Worm (Caenorhabditis elegans) whole organism, L2 larva: ENCODE data around the gene D2096.10.

Experiments used
- alr-1 ChIP-seq: fragments of 150-350 bp; optimal IDR thresholded peaks from 2 replicates; lab custom pipeline; 2014; ENCODE audit warnings: missing biosample characterization, missing genetic modification characterization
- ceh-16 ChIP-seq: fragments of 150-350 bp; optimal IDR thresholded peaks from 2 replicates; lab custom pipeline; 2014; ENCODE audit warnings: missing biosample characterization, missing genetic modification characterization
- ceh-82 ChIP-seq: fragments of 150-350 bp; optimal IDR thresholded peaks from 2 replicates; lab custom pipeline; 2014; ENCODE audit warnings: missing biosample characterization, missing genetic modification characterization
- elt-1 ChIP-seq: fragments of 150-350 bp; optimal IDR thresholded peaks from 2 replicates; lab custom pipeline; 2014; ENCODE audit warnings: missing biosample characterization, missing genetic modification characterization
- elt-3 ChIP-seq: sonication (generic microtip); optimal IDR thresholded peaks from 2 replicates; lab custom pipeline; 2017; ENCODE audit warnings: missing biosample characterization, missing genetic modification characterization
- fos-1 ChIP-seq: fragments of 150-350 bp; optimal IDR thresholded peaks from 2 replicates; lab custom pipeline; 2014; ENCODE audit warnings: missing biosample characterization, missing genetic modification characterization
- gmeb-1 ChIP-seq: fragments of 150-350 bp; optimal IDR thresholded peaks from 2 replicates; lab custom pipeline; 2014; ENCODE audit warnings: missing biosample characterization, missing genetic modification characterization
- lin-39 ChIP-seq: fragments of 150-350 bp; optimal IDR thresholded peaks from 2 replicates; lab custom pipeline; 2014; ENCODE audit warnings: missing biosample characterization, missing genetic modification reagents, missing genetic modification characterization
- mbf-1 ChIP-seq: sonication (generic microtip); optimal IDR thresholded peaks from 2 replicates; lab custom pipeline; 2017; ENCODE audit warnings: missing biosample characterization, missing genetic modification characterization
- mdl-1 ChIP-seq, 2 experiments: fragments of 150-350 bp in 1 of 2; sonication (generic microtip) in 1 of 2; optimal IDR thresholded peaks; 2 replicates each; lab custom pipeline; 2017; ENCODE audit warnings: missing biosample characterization in 2 of 2, missing genetic modification characterization in 2 of 2
- nhr-10 ChIP-seq: sonication (generic microtip); optimal IDR thresholded peaks from 2 replicates; lab custom pipeline; 2017; ENCODE audit warnings: missing biosample characterization, missing genetic modification characterization
- nhr-12 ChIP-seq: fragments of 150-350 bp; optimal IDR thresholded peaks from 2 replicates; lab custom pipeline; 2014; ENCODE audit warnings: missing biosample characterization, missing genetic modification characterization
- nhr-129 ChIP-seq: fragments of 150-350 bp; optimal IDR thresholded peaks from 2 replicates; lab custom pipeline; 2014; ENCODE audit warnings: missing biosample characterization, missing genetic modification characterization
- nhr-21 ChIP-seq: fragments of 150-350 bp; optimal IDR thresholded peaks from 2 replicates; lab custom pipeline; 2014; ENCODE audit warnings: missing biosample characterization, missing genetic modification characterization
- nhr-23 ChIP-seq: fragments of 150-350 bp; optimal IDR thresholded peaks from 2 replicates; lab custom pipeline; 2014; ENCODE audit warnings: missing biosample characterization, missing genetic modification reagents, missing genetic modification characterization
- nhr-77 ChIP-seq: fragments of 150-350 bp; optimal IDR thresholded peaks from 2 replicates; lab custom pipeline; 2014; ENCODE audit warnings: missing biosample characterization, missing genetic modification characterization
- peb-1 ChIP-seq: fragments of 150-350 bp; optimal IDR thresholded peaks from 2 replicates; lab custom pipeline; 2014; ENCODE audit warnings: missing biosample characterization, missing genetic modification characterization
- zag-1 ChIP-seq: fragments of 150-350 bp; optimal IDR thresholded peaks from 2 replicates; lab custom pipeline; 2014; ENCODE audit warnings: missing biosample characterization, missing genetic modification characterization
- ztf-1 ChIP-seq: fragments of 200-800 bp; sonication (Bioruptor generic); conservative IDR thresholded peaks from 2 replicates; pipeline ENCODE4 v1.3.6; 2022; ENCODE audit warnings: missing genetic modification characterization, missing compliant biosample characterization

The D2096.10 gene

ce11 chrIV:8342385-8342784 lies 46.7 kb downstream of the D2096.10 start, which contains the start of gene lgc-5:
lgc-5 (plus strand) TSS chrIV:8342685.
- TF ChIP-seq zag-1 (no peak), ceh-82 (tag; lab: Kevin White, UChicago) (no peak), ceh-16 (tag; lab: Kevin White, UChicago) (no peak), nhr-23 (tag; lab: Kevin White, UChicago) (no peak), ztf-1 (GFP tag; lab: Robert Waterston, UW) (no peak), lin-39 (no peak), alr-1 (tag; lab: Kevin White, UChicago) (no peak), nhr-21 (tag; lab: Kevin White, UChicago) (no peak), peb-1 (tag; lab: Kevin White, UChicago) (no peak), nhr-77 (tag; lab: Kevin White, UChicago) (no peak), nhr-129 (tag; lab: Kevin White, UChicago) (no peak), nhr-10 (tag; lab: Kevin White, UChicago) (no peak), elt-1 (tag; lab: Kevin White, UChicago) (no peak), elt-3 (tag; lab: Kevin White, UChicago) (no peak), mbf-1 (no peak), gmeb-1 (no peak), mdl-1 (tag; optimal IDR thresholded peaks at IDR 0.05; lab: Kevin White, UChicago) (no peak), nhr-12 (tag; lab: Kevin White, UChicago) (no peak)

DNA sequence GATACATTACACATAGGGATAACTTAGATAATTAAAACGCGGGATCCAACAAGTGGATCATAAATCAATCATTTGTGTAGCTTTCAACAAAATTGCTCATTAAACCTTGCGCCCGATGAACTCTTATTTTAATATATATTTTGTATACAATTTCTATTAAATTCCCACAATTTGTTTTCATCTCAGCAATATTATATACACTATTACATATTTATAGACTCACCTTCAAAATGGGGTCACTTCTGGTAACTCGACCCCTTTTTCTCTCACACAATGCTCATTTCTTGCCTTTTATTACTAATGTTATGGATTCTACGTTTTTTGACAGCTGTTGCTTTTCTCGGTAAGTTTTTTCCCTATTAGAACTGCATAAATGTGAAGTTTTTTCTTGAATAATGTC lies 49.4 kb downstream of the D2096.10 start, which contains the start of gene lgc-6:
TSS of gene lgc-6 (plus strand) at position 301 of the 400 bp plus-strand sequence.
- TF ChIP-seq nhr-12 (tag; lab: Kevin White, UChicago) = no peak
- no peak for TF ChIP-seq peb-1 (tag; lab: Kevin White, UChicago)
- no peak for TF ChIP-seq fos-1
